Worm (Caenorhabditis elegans): ENCODE data around the gene R02E4.3.

DNA sequence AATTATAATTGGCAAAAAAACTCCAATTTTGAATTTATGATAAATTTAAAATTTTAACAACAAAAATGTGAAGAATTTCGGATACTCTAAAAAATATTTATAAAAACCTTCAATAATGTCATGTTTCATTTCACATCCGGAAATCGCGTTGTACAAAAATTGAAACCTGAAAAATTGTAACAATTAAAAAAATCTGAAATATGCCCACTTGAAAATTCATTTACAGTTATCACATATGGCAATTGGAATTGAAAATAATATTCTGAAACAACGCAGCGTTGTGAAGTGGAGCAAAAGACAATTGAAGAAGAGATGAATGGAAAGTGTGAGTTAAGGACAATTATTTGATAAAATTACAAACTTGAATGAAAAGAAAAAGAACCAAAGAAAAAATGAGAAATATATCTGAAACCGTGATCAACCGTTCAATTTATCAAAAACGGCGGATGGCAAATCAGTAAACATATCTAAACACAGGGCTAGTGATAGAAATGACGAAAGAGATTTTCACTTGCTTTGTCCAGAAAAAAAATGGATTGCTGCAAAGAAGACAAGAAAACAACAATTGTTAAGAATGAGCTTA lies 46.6 kb upstream of the R02E4.3 start:
- no peak for TF ChIP-seq unc-39 (tag; optimal IDR thresholded peaks at IDR 0.05)
- TF ChIP-seq snpc-4 (tag; optimal IDR thresholded peaks at IDR 0.05), result no peak
- no peak for TF ChIP-seq ztf-11 (tag; optimal IDR thresholded peaks at IDR 0.05)
- TF ChIP-seq pha-4 (tag; optimal IDR thresholded peaks at IDR 0.05), result no peak
- no peak for TF ChIP-seq nhr-12 (tag; optimal IDR thresholded peaks at IDR 0.05)
- TF ChIP-seq nhr-28 (tag; optimal IDR thresholded peaks at IDR 0.05), result no peak
- no peak for TF ChIP-seq nhr-237 (tag; optimal IDR thresholded peaks at IDR 0.05)
- TF ChIP-seq cnd-1 (tag; optimal IDR thresholded peaks at IDR 0.05), result no peak
